Fruit fly (Drosophila melanogaster): ENCODE results near the gene msd5.

msd5 gene

DNA sequence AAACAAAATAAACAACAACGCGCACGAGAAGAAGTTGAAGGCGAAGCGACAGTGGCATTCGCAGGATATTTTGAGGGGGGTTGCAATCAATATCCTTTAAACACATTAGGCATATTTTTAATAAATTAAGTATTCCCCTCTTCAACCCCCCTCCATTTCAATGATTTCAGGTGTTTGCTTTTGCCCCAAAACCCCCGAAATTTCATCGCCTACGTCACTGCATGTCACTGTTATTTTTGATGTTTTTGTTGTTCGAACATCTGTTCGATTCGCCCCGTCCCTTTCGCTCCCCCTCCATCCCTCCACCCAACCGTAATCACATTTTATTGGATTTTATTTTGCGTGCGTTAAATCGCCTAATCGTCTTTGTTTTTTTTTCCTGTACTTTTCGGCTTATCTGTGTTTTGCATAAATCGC is 35.3 kb upstream of the msd5 start (continued):
- TF ChIP-seq CG9817 (tag; optimal IDR thresholded peaks at IDR 0.05) (peak; percentile 47), croc (GFP tag; conservative IDR thresholded peaks at IDR 0.05) (peak; percentile 79), seq (GFP tag; IDR thresholded peaks at IDR 0.05) (peak; percentile 75), exex (tag; optimal IDR thresholded peaks at IDR 0.05) (peak; percentile 62), Nf-YA (GFP tag; IDR thresholded peaks at IDR 0.05) (peak; percentile 72), CG11723 (GFP tag; optimal IDR thresholded peaks at IDR 0.05) (peak; percentile 33), CG2116 (GFP tag; optimal IDR thresholded peaks at IDR 0.05) (peak; percentile 17), lilli (GFP tag; optimal IDR thresholded peaks at IDR 0.05) (peak; percentile 81), CG3995 (GFP tag; optimal IDR thresholded peaks at IDR 0.05) (peak; percentile 48), crol (GFP tag; IDR thresholded peaks at IDR 0.05) (peak; percentile 92), CG33213 (GFP tag; optimal IDR thresholded peaks at IDR 0.05) (peak; percentile 36), Eip74EF (GFP tag; optimal IDR thresholded peaks at IDR 0.05) (peak in 1 of 2 experiments; percentile 25), Lhr (GFP tag; optimal IDR thresholded peaks at IDR 0.05) (peak; percentile 9), klu (GFP tag; IDR thresholded peaks at IDR 0.05) (peak; percentile 60), CG12236 (GFP tag; optimal IDR thresholded peaks at IDR 0.05) (peak; percentile 9), Antp (GFP tag; optimal IDR thresholded peaks at IDR 0.05) (peak; percentile 80), Awh (GFP tag; IDR thresholded peaks at IDR 0.05) (peak; percentile 87), TFAM (GFP tag; optimal IDR thresholded peaks at IDR 0.05) (peak; percentile 18), Xrp1 (GFP tag; IDR thresholded peaks at IDR 0.05) (peak; percentile 96), Atf-2 (GFP tag; optimal IDR thresholded peaks at IDR 0.05) (peak; percentile 61), CkIIα-i1 (GFP tag; IDR thresholded peaks at IDR 0.05) (no peak), CG4617 (GFP tag; optimal IDR thresholded peaks at IDR 0.05; ENCODE audit: borderline replicate concordance) (peak; percentile 46), Hmx (GFP tag; optimal IDR thresholded peaks at IDR 0.05) (no peak), CG17568 (GFP tag; optimal IDR thresholded peaks at IDR 0.05) (peak; percentile 39), CG2202 (tag; optimal IDR thresholded peaks at IDR 0.05) (peak; percentile 60), unpg (GFP tag; optimal IDR thresholded peaks at IDR 0.05) (peak; percentile 75), H15 (GFP tag; IDR thresholded peaks at IDR 0.05) (peak; percentile 83), disco-r (GFP tag; optimal IDR thresholded peaks at IDR 0.05) (peak; percentile 60), CG6654 (GFP tag; optimal IDR thresholded peaks at IDR 0.05) (peak; percentile 27), bsh (GFP tag; optimal IDR thresholded peaks at IDR 0.05) (peak in 1 of 2 experiments; percentile 78), CG6254 (GFP tag; optimal IDR thresholded peaks at IDR 0.05) (peak; percentile 55), CG32532 (GFP tag; IDR thresholded peaks at IDR 0.05) (peak; percentile 90), CG18599 (GFP tag; optimal IDR thresholded peaks at IDR 0.05) (peak; percentile 88), crp (GFP tag; optimal IDR thresholded peaks at IDR 0.05) (peak in 1 of 2 experiments; percentile 57), oc (tag; optimal IDR thresholded peaks at IDR 0.05) (peak; percentile 73), caup (GFP tag; optimal IDR thresholded peaks at IDR 0.05; ENCODE audit: severe bottlenecking) (peak; percentile 74), CG14050 (GFP tag; IDR thresholded peaks at IDR 0.05) (peak; percentile 78), Dbx (GFP tag; IDR thresholded peaks at IDR 0.05) (peak; percentile 84), kah (GFP tag; optimal IDR thresholded peaks at IDR 0.05) (no peak), CTCF (GFP tag; optimal IDR thresholded peaks at IDR 0.05) (no peak), CG10462 (GFP tag; optimal IDR thresholded peaks at IDR 0.05) (peak; percentile 68), CG10366 (GFP tag; IDR thresholded peaks at IDR 0.05) (peak; percentile 87), CG31365 (tag; optimal IDR thresholded peaks at IDR 0.05) (peak; percentile 41), Ptx1 (GFP tag; IDR thresholded peaks at IDR 0.05) (peak; percentile 85), CG34422 (GFP tag; IDR thresholded peaks at IDR 0.05) (peak; percentile 84), dimm (GFP tag; IDR thresholded peaks at IDR 0.05) (no peak), zen2 (GFP tag; IDR thresholded peaks at IDR 0.05; ENCODE audit: partially characterized antibody) (0 out of 3 replicates have a peak, but pooled peaks have one; percentile 34), Side (GFP tag; optimal IDR thresholded peaks at IDR 0.05) (peak; percentile 64), CG11560 (tag; IDR thresholded peaks at IDR 0.05) (peak; percentile 78; the same call in 2 of the 3 replicates), tup (GFP tag; optimal IDR thresholded peaks at IDR 0.05) (peak; percentile 38), nerfin-2 (GFP tag; IDR thresholded peaks at IDR 0.05; ENCODE audit: partially characterized antibody) (no peak)

Measured in whole organism, embryonic.